Fruit fly (Drosophila melanogaster) whole organism, pupa: ENCODE measurements around the gene CG5447.

Experiments
- EcR ChIP-seq: fragments of 200-800 bp; sonication (Bioruptor generic); optimal IDR thresholded peaks from 3 replicates; lab custom pipeline; 2019; ENCODE audit warnings: missing biosample characterization, missing genetic modification characterization, mild to moderate bottlenecking, moderate library complexity, missing genetic modification reagents
- fd96Ca ChIP-seq: fragments of 200-800 bp; sonication (Bioruptor generic); IDR thresholded peaks from 3 replicates; pipeline ENCODE4 v1.3.6; 2022; ENCODE audit warnings: missing biosample characterization, missing genetic modification characterization
- gl ChIP-seq: fragments of 200-800 bp; sonication (Bioruptor generic); optimal IDR thresholded peaks from 2 replicates; lab custom pipeline; 2018; ENCODE audit warnings: missing biosample characterization, mild to moderate bottlenecking, missing genetic modification characterization
- rn ChIP-seq: fragments of 200-800 bp; sonication (Bioruptor generic); IDR thresholded peaks from 2 replicates; pipeline ENCODE4 v1.3.6; 2022; ENCODE audit warnings: missing biosample characterization, missing genetic modification characterization

DNA sequence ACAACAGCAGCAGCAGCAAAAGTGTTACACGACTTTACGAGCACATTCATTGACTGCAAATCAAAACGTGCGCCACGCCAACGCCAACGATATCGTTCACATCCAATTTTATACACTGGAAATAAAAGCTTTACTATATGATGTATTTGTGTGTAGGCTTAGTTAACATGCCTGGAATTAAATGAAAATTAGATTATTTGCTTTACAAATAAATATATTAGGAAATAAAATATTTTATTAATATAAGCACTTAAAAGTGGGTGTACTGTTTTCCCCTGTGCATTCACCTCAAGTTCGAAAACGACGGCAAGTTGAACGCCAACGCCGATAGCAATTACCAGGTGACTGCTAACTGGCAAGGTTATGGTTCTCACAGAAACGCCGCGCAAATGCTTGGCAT is 42.6 kb upstream of the CG5447 start:
- TF ChIP-seq fd96Ca (GFP tag; lab: Robert Waterston, UW) (peak; percentile 35; the same call in 2 of the 3 replicates), gl (no peak), rn (GFP tag; lab: Robert Waterston, UW) (no peak), EcR (GFP tag; lab: Kevin White, UChicago) (no peak)
